Fruit fly (Drosophila melanogaster) whole organism, embryonic: ENCODE data around the gene CG43175.

Experiments used
- Atf-2 ChIP-seq: fragments of 200-800 bp; sonication (Bioruptor generic); optimal IDR thresholded peaks from 2 replicates; lab custom pipeline; 2016; ENCODE audit warnings: missing biosample characterization, missing genetic modification characterization
- B-H2 ChIP-seq: fragments of 200-800 bp; sonication (Bioruptor generic); optimal IDR thresholded peaks from 2 replicates; lab custom pipeline; 2018; ENCODE audit warnings: missing biosample characterization, mild to moderate bottlenecking, missing genetic modification characterization
- CG10565 ChIP-seq: fragments of 200-800 bp; sonication (Bioruptor generic); optimal IDR thresholded peaks from 3 replicates; lab custom pipeline; 2016; ENCODE audit warnings: missing biosample characterization, mild to moderate bottlenecking, missing genetic modification characterization
- CG10979 ChIP-seq: fragments of 200-800 bp; sonication (Bioruptor generic); optimal IDR thresholded peaks from 2 replicates; lab custom pipeline; 2018; ENCODE audit warnings: missing biosample characterization, mild to moderate bottlenecking, missing genetic modification characterization, moderate library complexity
- CG11696 ChIP-seq: fragments of 200-800 bp; sonication (Bioruptor generic); IDR thresholded peaks from 2 replicates; pipeline ENCODE4 v1.3.6; 2022; ENCODE audit warnings: missing biosample characterization, missing genetic modification characterization
- CG12659 ChIP-seq: fragments of 200-800 bp; sonication (Bioruptor generic); optimal IDR thresholded peaks from 3 replicates; lab custom pipeline; 2017; ENCODE audit warnings: mild to moderate bottlenecking, missing biosample characterization, missing genetic modification reagents, missing genetic modification characterization
- CG12744 ChIP-seq: fragments of 200-800 bp; sonication (Bioruptor generic); optimal IDR thresholded peaks from 2 replicates; lab custom pipeline; 2016; ENCODE audit warnings: missing biosample characterization, missing genetic modification characterization
- CG12769 ChIP-seq: fragments of 200-800 bp; sonication (Bioruptor generic); optimal IDR thresholded peaks from 2 replicates; lab custom pipeline; 2019; ENCODE audit warnings: missing biosample characterization, mild to moderate bottlenecking, missing genetic modification characterization, moderate library complexity
- CG12942 ChIP-seq: fragments of 200-800 bp; sonication (Bioruptor generic); optimal IDR thresholded peaks from 3 replicates; lab custom pipeline; 2016; ENCODE audit warnings: missing biosample characterization, missing genetic modification characterization
- CG14441 ChIP-seq: fragments of 200-800 bp; sonication (Bioruptor generic); IDR thresholded peaks from 2 replicates; pipeline ENCODE4 v1.3.6; 2022; ENCODE audit warnings: missing biosample characterization, missing genetic modification characterization
- CG14860 ChIP-seq: fragments of 200-800 bp; sonication (Bioruptor generic); IDR thresholded peaks from 3 replicates; pipeline ENCODE4 v1.3.6; 2022; ENCODE audit warnings: missing biosample characterization, missing genetic modification characterization; ENCODE audit not compliant: partially characterized antibody
- CG15696 ChIP-seq: fragments of 200-800 bp; sonication (Bioruptor generic); optimal IDR thresholded peaks from 2 replicates; lab custom pipeline; 2019; ENCODE audit warnings: missing biosample characterization, mild to moderate bottlenecking, missing genetic modification characterization, moderate library complexity
- CG17328 ChIP-seq: fragments of 200-800 bp; sonication (Bioruptor generic); IDR thresholded peaks from 2 replicates; pipeline ENCODE4 v1.3.6; 2022; ENCODE audit warnings: missing biosample characterization, missing genetic modification characterization
- CG17359 ChIP-seq: fragments of 200-800 bp; sonication (Bioruptor generic); optimal IDR thresholded peaks from 3 replicates; lab custom pipeline; 2018; ENCODE audit warnings: missing biosample characterization, mild to moderate bottlenecking, missing genetic modification characterization, moderate library complexity
- CG2202 ChIP-seq: fragments of 200-800 bp; sonication (Bioruptor generic); optimal IDR thresholded peaks from 2 replicates; lab custom pipeline; 2018; ENCODE audit warnings: missing biosample characterization, mild to moderate bottlenecking, missing genetic modification characterization
- CG30403 ChIP-seq: fragments of 200-800 bp; sonication (Bioruptor generic); optimal IDR thresholded peaks from 3 replicates; lab custom pipeline; 2016; ENCODE audit warnings: missing biosample characterization, missing genetic modification characterization
- CG32772 ChIP-seq: fragments of 200-800 bp; sonication (Bioruptor generic); IDR thresholded peaks from 2 replicates; pipeline ENCODE4 v1.3.6; 2022; ENCODE audit warnings: missing biosample characterization, missing genetic modification characterization
- CG3407 ChIP-seq: fragments of 200-800 bp; sonication (Bioruptor generic); optimal IDR thresholded peaks from 2 replicates; lab custom pipeline; 2018; ENCODE audit warnings: missing biosample characterization, mild to moderate bottlenecking, missing genetic modification characterization
- CG5245 ChIP-seq: fragments of 200-800 bp; sonication (Bioruptor generic); optimal IDR thresholded peaks from 3 replicates; lab custom pipeline; 2016; ENCODE audit warnings: missing biosample characterization, missing genetic modification characterization
- CG7839 ChIP-seq: fragments of 200-800 bp; sonication (Bioruptor generic); optimal IDR thresholded peaks from 3 replicates; lab custom pipeline; 2018; ENCODE audit warnings: missing biosample characterization, mild to moderate bottlenecking, missing genetic modification characterization, moderate library complexity
- CG8924 ChIP-seq: fragments of 200-800 bp; optimal IDR thresholded peaks from 3 replicates; lab custom pipeline; 2019; ENCODE audit warnings: missing biosample characterization, mild to moderate bottlenecking, missing genetic modification characterization, moderate library complexity
- CG9215 ChIP-seq: fragments of 200-800 bp; sonication (Bioruptor generic); IDR thresholded peaks from 2 replicates; pipeline ENCODE4 v1.3.6; 2022; ENCODE audit warnings: missing biosample characterization, missing genetic modification characterization
- CoRest ChIP-seq: fragments of 200-800 bp; sonication (Bioruptor generic); optimal IDR thresholded peaks from 3 replicates; lab custom pipeline; 2018; ENCODE audit warnings: missing biosample characterization, mild to moderate bottlenecking, missing genetic modification characterization, moderate library complexity
- D19B ChIP-seq: fragments of 200-800 bp; sonication (Bioruptor generic); optimal IDR thresholded peaks from 2 replicates; lab custom pipeline; 2017; ENCODE audit warnings: missing biosample characterization, mild to moderate bottlenecking, missing genetic modification characterization
- H15 ChIP-seq: fragments of 200-800 bp; sonication (Bioruptor generic); IDR thresholded peaks from 3 replicates; pipeline ENCODE4 v1.3.6; 2022; ENCODE audit warnings: missing biosample characterization, missing genetic modification characterization
- Hmx ChIP-seq: fragments of 200-800 bp; sonication (Bioruptor generic); optimal IDR thresholded peaks from 2 replicates; lab custom pipeline; 2016; ENCODE audit warnings: missing biosample characterization, missing genetic modification characterization
- Hsf ChIP-seq: fragments of 200-800 bp; sonication (Bioruptor generic); optimal IDR thresholded peaks from 3 replicates; lab custom pipeline; 2016; ENCODE audit warnings: missing biosample characterization, missing genetic modification characterization
- NC2α ChIP-seq: fragments of 200-800 bp; sonication (Bioruptor generic); optimal IDR thresholded peaks from 2 replicates; lab custom pipeline; 2016; ENCODE audit warnings: missing biosample characterization, missing genetic modification characterization
- Nf-YB ChIP-seq: fragments of 200-800 bp; sonication (Bioruptor generic); optimal IDR thresholded peaks from 3 replicates; lab custom pipeline; 2019; ENCODE audit warnings: missing biosample characterization, mild to moderate bottlenecking, missing genetic modification characterization, moderate library complexity
- Oli ChIP-seq: fragments of 200-800 bp; sonication (Bioruptor generic); optimal IDR thresholded peaks from 2 replicates; lab custom pipeline; 2018; ENCODE audit warnings: missing biosample characterization, mild to moderate bottlenecking, missing genetic modification characterization, moderate library complexity
- Six4 ChIP-seq: fragments of 200-800 bp; sonication (Bioruptor generic); optimal IDR thresholded peaks from 2 replicates; lab custom pipeline; 2016; ENCODE audit warnings: missing biosample characterization, missing genetic modification characterization
- Sox100B ChIP-seq: fragments of 200-800 bp; sonication (Bioruptor generic); optimal IDR thresholded peaks from 3 replicates; lab custom pipeline; 2018; ENCODE audit warnings: missing biosample characterization, mild to moderate bottlenecking, missing genetic modification characterization
- Spps ChIP-seq: fragments of 200-800 bp; sonication (Bioruptor generic); optimal IDR thresholded peaks from 2 replicates; lab custom pipeline; 2018; ENCODE audit warnings: missing biosample characterization, mild to moderate bottlenecking, missing genetic modification characterization
- Ssrp ChIP-seq: fragments of 200-800 bp; sonication (Bioruptor generic); optimal IDR thresholded peaks from 2 replicates; lab custom pipeline; 2018; ENCODE audit warnings: missing biosample characterization, mild to moderate bottlenecking, missing genetic modification characterization, moderate library complexity
- bsh ChIP-seq, 2 experiments: fragments of 200-800 bp; sonication (Bioruptor generic); optimal IDR thresholded peaks; 2 replicates each; lab custom pipeline; 2017 to 2018; ENCODE audit warnings: mild to moderate bottlenecking in 2 of 2, missing biosample characterization in 2 of 2, missing genetic modification characterization in 2 of 2, moderate library complexity in 1 of 2
- crc ChIP-seq: fragments of 200-800 bp; sonication (Bioruptor generic); optimal IDR thresholded peaks from 2 replicates; lab custom pipeline; 2016; ENCODE audit warnings: missing biosample characterization, missing genetic modification characterization
- dmrt11E ChIP-seq: fragments of 200-800 bp; sonication (Bioruptor generic); optimal IDR thresholded peaks from 3 replicates; lab custom pipeline; 2018; ENCODE audit warnings: missing biosample characterization, mild to moderate bottlenecking, missing genetic modification characterization, moderate library complexity
- esg ChIP-seq: fragments of 200-800 bp; sonication (Bioruptor generic); conservative IDR thresholded peaks from 2 replicates; pipeline ENCODE4 v1.3.6; 2022; ENCODE audit warnings: missing biosample characterization, missing genetic modification characterization
- eve ChIP-seq, 2 experiments: fragments of >200 bp; optimal IDR thresholded peaks; 2 replicates each; lab custom pipeline; 2017; ENCODE audit warnings: missing biosample characterization in 2 of 2, missing genetic modification characterization in 2 of 2
- gem ChIP-seq: fragments of 200-800 bp; sonication (Bioruptor generic); optimal IDR thresholded peaks from 2 replicates; lab custom pipeline; 2019; ENCODE audit warnings: missing biosample characterization, mild to moderate bottlenecking, missing genetic modification characterization, moderate library complexity
- ken ChIP-seq: fragments of 200-800 bp; sonication (Bioruptor generic); IDR thresholded peaks from 3 replicates; pipeline ENCODE4 v1.3.6; 2022; ENCODE audit warnings: missing biosample characterization, missing genetic modification characterization
- kni ChIP-seq: fragments of 200-800 bp; sonication (Bioruptor generic); optimal IDR thresholded peaks from 3 replicates; lab custom pipeline; 2017; ENCODE audit warnings: mild to moderate bottlenecking, missing biosample characterization, missing genetic modification reagents, missing genetic modification characterization
- salm ChIP-seq: fragments of 200-800 bp; sonication (Bioruptor generic); optimal IDR thresholded peaks from 2 replicates; lab custom pipeline; 2018; ENCODE audit warnings: missing biosample characterization, mild to moderate bottlenecking, missing genetic modification characterization
- sd ChIP-seq: fragments of 200-800 bp; sonication (Bioruptor generic); optimal IDR thresholded peaks from 3 replicates; lab custom pipeline; 2018; ENCODE audit warnings: missing biosample characterization, mild to moderate bottlenecking, missing genetic modification characterization, moderate library complexity
- sima ChIP-seq: fragments of 200-800 bp; sonication (Bioruptor generic); optimal IDR thresholded peaks from 2 replicates; lab custom pipeline; 2016; ENCODE audit warnings: missing biosample characterization, missing genetic modification characterization
- sisA ChIP-seq: fragments of 200-800 bp; sonication (Bioruptor generic); IDR thresholded peaks from 2 replicates; pipeline ENCODE4 v1.3.6; 2022; ENCODE audit warnings: missing biosample characterization, missing genetic modification characterization
- tna ChIP-seq: fragments of 200-800 bp; sonication (Bioruptor generic); IDR thresholded peaks from 2 replicates; pipeline ENCODE4 v1.3.6; 2022; ENCODE audit warnings: missing biosample characterization, missing genetic modification characterization; ENCODE audit not compliant: partially characterized antibody
- zfh1 ChIP-seq: fragments of 200-800 bp; sonication (Bioruptor generic); IDR thresholded peaks from 3 replicates; pipeline ENCODE4 v1.3.6; 2022; ENCODE audit warnings: missing biosample characterization, missing genetic modification characterization

CG43175 gene

dm6 chr3R:17583658-17584460 is 46.7 kb upstream of the CG43175 start (continued):
- no peak for TF ChIP-seq Hmx (GFP tag; lab: Kevin White, UChicago)
- TF ChIP-seq bsh (GFP tag; optimal IDR thresholded peaks at IDR 0.05; lab: Kevin White, UChicago), result peak in 1 of 2 experiments; percentile 85
- TF ChIP-seq CG5245 (GFP tag; lab: Kevin White, UChicago), result peak; percentile 25
- peak; percentile 28 for TF ChIP-seq CG12942 (GFP tag; lab: Kevin White, UChicago)
- peak; percentile 57 for TF ChIP-seq Spps
- peak; percentile 66; the same call in 1 of the 3 replicates for TF ChIP-seq zfh1
- TF ChIP-seq CG9215 (GFP tag; lab: Robert Waterston, UW), result no peak
- TF ChIP-seq sisA (GFP tag; lab: Robert Waterston, UW), result peak; percentile 34; the same call in 1 of the 2 replicates
- peak; percentile 57 for TF ChIP-seq CG7839 (tag; lab: Kevin White, UChicago)
- TF ChIP-seq D19B, result no peak
- TF ChIP-seq CG14860 (GFP tag; lab: Robert Waterston, UW), result no peak
- peak; percentile 24 for TF ChIP-seq CG3407 (GFP tag; lab: Kevin White, UChicago)
- TF ChIP-seq H15, result no peak
- TF ChIP-seq CG8924 (tag; lab: Kevin White, UChicago), result peak; percentile 64
- peak; percentile 0 for TF ChIP-seq CG12659 (GFP tag; lab: Kevin White, UChicago)
- peak; percentile 4 for TF ChIP-seq CG12769
- no peak for TF ChIP-seq tna (GFP tag; lab: Robert Waterston, UW)
- peak; percentile 7 for TF ChIP-seq Nf-YB (GFP tag; lab: Kevin White, UChicago)
- TF ChIP-seq NC2α, result peak; percentile 4
- peak; percentile 35 for TF ChIP-seq Hsf
- no peak for TF ChIP-seq sima (GFP tag; lab: Kevin White, UChicago)
- peak; percentile 61 for TF ChIP-seq CG17359 (tag; lab: Kevin White, UChicago)
- peak in 1 of 2 experiments; percentile 79 for TF ChIP-seq eve (GFP tag; optimal IDR thresholded peaks at IDR 0.05; lab: Kevin White, UChicago)
- peak; percentile 15; the same call in 1 of the 3 replicates for TF ChIP-seq ken (GFP tag; lab: Robert Waterston, UW)
- TF ChIP-seq CG17328, result peak; percentile 76
- no peak for TF ChIP-seq kni
- peak; percentile 63 for TF ChIP-seq CG2202 (tag; lab: Kevin White, UChicago)
- peak; percentile 24 for TF ChIP-seq Six4 (GFP tag; lab: Kevin White, UChicago)
- TF ChIP-seq CG30403, result peak; percentile 46
- peak; percentile 10 for TF ChIP-seq salm
- TF ChIP-seq CG15696, result peak; percentile 60
- peak; percentile 58 for TF ChIP-seq Oli (tag; lab: Kevin White, UChicago)
- no peak for TF ChIP-seq CG12744
- peak; percentile 51 for TF ChIP-seq CoRest (tag; lab: Kevin White, UChicago)
- peak; percentile 52 for TF ChIP-seq Sox100B (GFP tag; lab: Kevin White, UChicago)
- TF ChIP-seq CG10979 (tag; lab: Kevin White, UChicago), result peak; percentile 80
- no peak for TF ChIP-seq CG10565 (GFP tag; lab: Kevin White, UChicago)
- TF ChIP-seq CG14441 (GFP tag; lab: Robert Waterston, UW), result no peak
- TF ChIP-seq B-H2 (GFP tag; lab: Kevin White, UChicago), result no peak
- peak; percentile 84 for TF ChIP-seq dmrt11E (tag; lab: Kevin White, UChicago)
- peak; percentile 25 for TF ChIP-seq Atf-2
- TF ChIP-seq CG11696, result no peak
- TF ChIP-seq esg (GFP tag; lab: Robert Waterston, UW), result 0 out of 2 replicates have a peak, but pooled peaks have one; percentile 23
- peak; percentile 76 for TF ChIP-seq gem (tag; lab: Kevin White, UChicago)
- TF ChIP-seq crc (GFP tag; lab: Kevin White, UChicago), result no peak
- peak; percentile 18 for TF ChIP-seq sd (tag; lab: Kevin White, UChicago)
- peak; percentile 61 for TF ChIP-seq Ssrp (tag; lab: Kevin White, UChicago)
- peak; percentile 47 for TF ChIP-seq CG32772
